Fruit fly (Drosophila melanogaster): ENCODE data around the gene CG15172.

Gene CG15172

DNA sequence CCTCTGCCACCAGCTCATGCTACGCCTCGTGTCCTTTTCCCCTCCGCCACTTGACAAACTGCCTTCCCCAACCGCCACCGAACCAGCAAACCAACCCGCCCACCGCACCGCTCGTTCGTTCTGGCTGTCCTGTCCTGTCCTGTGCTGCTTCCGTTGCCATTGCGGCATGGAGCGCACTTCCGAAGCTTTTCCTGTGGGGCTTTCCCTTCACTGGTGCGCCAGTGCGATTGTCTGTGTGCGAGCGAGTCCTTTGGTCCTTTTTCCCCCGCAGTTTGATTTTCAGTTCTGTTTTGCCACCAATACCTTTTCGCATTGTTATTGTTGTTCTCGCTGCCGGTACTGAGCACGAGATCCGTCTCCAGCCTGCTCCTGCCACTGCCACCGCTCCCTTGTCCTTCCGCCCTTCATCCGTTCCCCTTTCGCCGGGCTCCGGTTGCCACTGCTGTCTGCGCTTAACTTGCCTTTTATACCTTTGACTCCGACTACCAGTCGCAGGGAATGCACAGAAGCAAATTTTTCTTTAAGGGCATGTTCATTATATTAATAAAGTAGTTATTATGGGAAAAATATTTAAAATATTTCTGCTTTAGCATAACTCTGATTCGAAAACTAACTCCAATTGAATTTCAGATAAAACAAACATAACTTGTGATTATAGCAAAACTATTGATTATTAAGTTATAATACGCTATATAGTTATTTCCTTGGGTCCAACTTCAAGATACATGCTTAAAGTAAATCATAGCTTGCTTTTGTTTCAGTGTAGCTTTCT lies 1.9 kb downstream of the CG15172 start (continued):
- TF ChIP-seq CG16815 (GFP tag; optimal IDR thresholded peaks at IDR 0.05): peak; percentile 25
- TF ChIP-seq run (tag; optimal IDR thresholded peaks at IDR 0.05): peak; percentile 38
- peak; percentile 73 for TF ChIP-seq cwo (GFP tag; optimal IDR thresholded peaks at IDR 0.05)
- 0 out of 2 replicates have a peak, but pooled peaks have one; percentile 11 for TF ChIP-seq toy (GFP tag; IDR thresholded peaks at IDR 0.05)
- no peak for TF ChIP-seq sima (GFP tag; optimal IDR thresholded peaks at IDR 0.05)
- peak; percentile 37 for TF ChIP-seq Vsx1 (GFP tag; optimal IDR thresholded peaks at IDR 0.05)
- no peak for TF ChIP-seq fu2 (GFP tag; optimal IDR thresholded peaks at IDR 0.05)
- TF ChIP-seq Atf6 (GFP tag; IDR thresholded peaks at IDR 0.05): peak; percentile 70
- peak; percentile 34; the same call in 1 of the 2 replicates for TF ChIP-seq Rfx (GFP tag; IDR thresholded peaks at IDR 0.05)
- TF ChIP-seq Side (GFP tag; optimal IDR thresholded peaks at IDR 0.05): no peak
- TF ChIP-seq CG8944 (GFP tag; optimal IDR thresholded peaks at IDR 0.05): no peak
- TF ChIP-seq Nf-YB (GFP tag; optimal IDR thresholded peaks at IDR 0.05): peak; percentile 57
- TF ChIP-seq h (optimal IDR thresholded peaks at IDR 0.05): no peak
- peak; percentile 85 for TF ChIP-seq CG13296 (GFP tag; optimal IDR thresholded peaks at IDR 0.05)
- no peak for TF ChIP-seq grn (GFP tag; optimal IDR thresholded peaks at IDR 0.05)
- peak; percentile 53 for TF ChIP-seq CG6854 (GFP tag; optimal IDR thresholded peaks at IDR 0.05)
- TF ChIP-seq CG14014 (GFP tag; IDR thresholded peaks at IDR 0.05): peak; percentile 58; the same call in 1 of the 2 replicates
- TF ChIP-seq CG34422 (GFP tag; IDR thresholded peaks at IDR 0.05): no peak
- peak; percentile 39 for TF ChIP-seq sqz (GFP tag; optimal IDR thresholded peaks at IDR 0.05)
- no peak for TF ChIP-seq CG31388 (GFP tag; optimal IDR thresholded peaks at IDR 0.05)
- peak; percentile 8 for TF ChIP-seq CG4707 (GFP tag; optimal IDR thresholded peaks at IDR 0.05)
- TF ChIP-seq Fer3 (tag; optimal IDR thresholded peaks at IDR 0.05): peak; percentile 77
- no peak for TF ChIP-seq Myb (GFP tag; optimal IDR thresholded peaks at IDR 0.05)
- TF ChIP-seq CG4854 (GFP tag; optimal IDR thresholded peaks at IDR 0.05): no peak
- peak; percentile 47 for TF ChIP-seq kah (GFP tag; optimal IDR thresholded peaks at IDR 0.05)
- TF ChIP-seq CG7839 (tag; optimal IDR thresholded peaks at IDR 0.05): peak; percentile 82
- TF ChIP-seq CG6791 (GFP tag; IDR thresholded peaks at IDR 0.05; ENCODE audit: partially characterized antibody): no peak
- no peak for TF ChIP-seq CG1792 (GFP tag; optimal IDR thresholded peaks at IDR 0.05)
- no peak for TF ChIP-seq pita (GFP tag; optimal IDR thresholded peaks at IDR 0.05)
- TF ChIP-seq CG8359 (GFP tag; optimal IDR thresholded peaks at IDR 0.05; ENCODE audit: borderline replicate concordance): peak; percentile 13
- TF ChIP-seq CG7987 (GFP tag; optimal IDR thresholded peaks at IDR 0.05): peak; percentile 10
- no peak for TF ChIP-seq CG16813 (GFP tag; IDR thresholded peaks at IDR 0.05; ENCODE audit: partially characterized antibody)
- TF ChIP-seq tap (tag; optimal IDR thresholded peaks at IDR 0.05): peak; percentile 74
- TF ChIP-seq grau (tag; optimal IDR thresholded peaks at IDR 0.05): peak; percentile 84
- TF ChIP-seq PHDP (tag; optimal IDR thresholded peaks at IDR 0.05): peak; percentile 79
- TF ChIP-seq sd (tag; optimal IDR thresholded peaks at IDR 0.05): peak; percentile 60
- TF ChIP-seq phol (tag; optimal IDR thresholded peaks at IDR 0.05): peak; percentile 75
- no peak for TF ChIP-seq sens-2 (GFP tag; IDR thresholded peaks at IDR 0.05)
- no peak for TF ChIP-seq NC2β (GFP tag; optimal IDR thresholded peaks at IDR 0.05)
- TF ChIP-seq Hey (tag; optimal IDR thresholded peaks at IDR 0.05): peak; percentile 80
- TF ChIP-seq cas (GFP tag; IDR thresholded peaks at IDR 0.05): no peak
- no peak for TF ChIP-seq CG9797 (GFP tag; optimal IDR thresholded peaks at IDR 0.05)
- peak; percentile 69 for TF ChIP-seq CG6683 (GFP tag; optimal IDR thresholded peaks at IDR 0.05)
- no peak for TF ChIP-seq CG1832 (GFP tag; optimal IDR thresholded peaks at IDR 0.05)
- no peak for TF ChIP-seq ERR (GFP tag; optimal IDR thresholded peaks at IDR 0.05)
- TF ChIP-seq CG7745 (tag; optimal IDR thresholded peaks at IDR 0.05): no peak
- TF ChIP-seq CG34376 (GFP tag; optimal IDR thresholded peaks at IDR 0.05): peak; percentile 67
- TF ChIP-seq chinmo (GFP tag; IDR thresholded peaks at IDR 0.05; ENCODE audit: partially characterized antibody): 0 out of 4 replicates have a peak, but pooled peaks have one; percentile 38
- TF ChIP-seq zf30C (GFP tag; optimal IDR thresholded peaks at IDR 0.05): peak; percentile 51
